Fruit fly (Drosophila melanogaster) Kc167 (cell line): ENCODE measurements around the gene CG31883.

ENCODE experiments used
- Myc ChIP-seq: fragments of >200 bp; optimal IDR thresholded peaks from 2 replicates; lab custom pipeline; 2017; ENCODE audit warnings: missing external identifiers
- Sin3A ChIP-seq: fragments of >200 bp; optimal IDR thresholded peaks from 2 replicates; lab custom pipeline; 2018; ENCODE audit warnings: missing external identifiers
- h ChIP-seq: fragments of >200 bp; optimal IDR thresholded peaks from 3 replicates; lab custom pipeline; 2018; ENCODE audit warnings: missing external identifiers
- insv ChIP-seq: fragments of >200 bp; optimal IDR thresholded peaks from 3 replicates; lab custom pipeline; 2018; ENCODE audit warnings: missing external identifiers
- psq ChIP-seq: fragments of >200 bp; optimal IDR thresholded peaks from 2 replicates; lab custom pipeline; 2017; ENCODE audit warnings: missing external identifiers
- ttk ChIP-seq: sonication (Bioruptor generic); optimal IDR thresholded peaks from 2 replicates; lab custom pipeline; 2017; ENCODE audit warnings: missing external identifiers

DNA sequence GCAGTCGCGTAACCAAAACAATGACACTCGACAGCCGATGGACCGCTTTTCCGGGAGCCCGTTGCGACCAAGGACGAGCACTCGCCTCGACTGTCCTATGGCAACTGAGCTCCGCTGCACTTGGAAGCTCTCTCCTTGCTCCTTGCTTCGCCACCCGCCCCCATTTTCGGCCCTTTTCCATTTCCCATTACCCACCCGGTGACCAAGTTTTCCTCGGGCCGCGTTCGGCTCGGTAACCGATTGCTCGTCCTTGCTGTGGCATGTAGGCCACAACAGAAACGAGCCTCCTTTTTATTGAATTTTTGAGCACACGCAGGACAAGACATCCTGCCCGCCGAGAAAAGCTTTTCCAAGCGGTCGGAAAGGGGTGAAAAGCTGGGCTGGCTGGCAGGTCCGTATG lies 38.3 kb downstream of the CG31883 start, which contains the start of gene jp:
- no peak for TF ChIP-seq psq (lab: Kevin White, UChicago)
- no peak for TF ChIP-seq h
- TF ChIP-seq Sin3A (lab: Kevin White, UChicago) = no peak
- TF ChIP-seq Myc (lab: Kevin White, UChicago) = no peak
- TF ChIP-seq insv = no peak
- no peak for TF ChIP-seq ttk (lab: Kevin White, UChicago)
